Worm (Caenorhabditis elegans) whole organism, late embryonic: Measurements from ENCODE around the gene nspg-12.

ENCODE experiments used
- Y22D7AL.16 ChIP-seq: sonication (generic microtip); optimal IDR thresholded peaks from 2 replicates; lab custom pipeline; 2016; ENCODE audit warnings: missing genetic modification characterization, missing compliant biosample characterization
- ama-1 ChIP-seq: fragments of 150-350 bp; optimal IDR thresholded peaks from 2 replicates; lab custom pipeline; 2014
- ceh-14 ChIP-seq: sonication (generic microtip); optimal IDR thresholded peaks from 2 replicates; lab custom pipeline; 2016; ENCODE audit warnings: missing genotype, missing genetic modification characterization, missing compliant biosample characterization
- ceh-24 ChIP-seq: sonication (generic microtip); optimal IDR thresholded peaks from 2 replicates; lab custom pipeline; 2016; ENCODE audit warnings: mild to moderate bottlenecking, missing genetic modification characterization, missing compliant biosample characterization
- ceh-30 ChIP-seq: fragments of 150-350 bp; optimal IDR thresholded peaks from 2 replicates; lab custom pipeline; 2014; ENCODE audit warnings: missing biosample characterization, missing genetic modification characterization
- ceh-31 ChIP-seq: sonication (generic microtip); optimal IDR thresholded peaks from 2 replicates; lab custom pipeline; 2016; ENCODE audit warnings: missing genetic modification characterization, missing compliant biosample characterization
- ceh-34 ChIP-seq: sonication (generic microtip); optimal IDR thresholded peaks from 2 replicates; lab custom pipeline; 2016; ENCODE audit warnings: mild to moderate bottlenecking, missing genetic modification characterization, missing compliant biosample characterization
- ceh-48 ChIP-seq: sonication (generic microtip); optimal IDR thresholded peaks from 2 replicates; lab custom pipeline; 2016; ENCODE audit warnings: missing genetic modification characterization, inconsistent platforms, missing compliant biosample characterization
- ceh-9 ChIP-seq: sonication (generic microtip); optimal IDR thresholded peaks from 2 replicates; lab custom pipeline; 2016; ENCODE audit warnings: mild to moderate bottlenecking, missing genetic modification characterization, inconsistent platforms, missing compliant biosample characterization
- dve-1 ChIP-seq: sonication (generic microtip); optimal IDR thresholded peaks from 2 replicates; lab custom pipeline; 2017; ENCODE audit warnings: antibody characterized with exemption, mild to moderate bottlenecking, missing genetic modification characterization, missing compliant biosample characterization
- elt-2 ChIP-seq: sonication (generic microtip); optimal IDR thresholded peaks from 2 replicates; lab custom pipeline; 2016; ENCODE audit warnings: missing genetic modification reagents, missing genetic modification characterization, missing compliant biosample characterization
- elt-4 ChIP-seq: sonication (generic microtip); optimal IDR thresholded peaks from 2 replicates; lab custom pipeline; 2016; ENCODE audit warnings: missing genetic modification characterization, missing compliant biosample characterization
- fax-1 ChIP-seq: sonication (generic microtip); optimal IDR thresholded peaks from 2 replicates; lab custom pipeline; 2016; ENCODE audit warnings: missing genotype, missing genetic modification characterization, missing compliant biosample characterization
- fkh-6 ChIP-seq: sonication (generic microtip); optimal IDR thresholded peaks from 2 replicates; lab custom pipeline; 2016; ENCODE audit warnings: missing genetic modification characterization, missing compliant biosample characterization
- hlh-15 ChIP-seq: sonication (generic microtip); optimal IDR thresholded peaks from 2 replicates; lab custom pipeline; 2016; ENCODE audit warnings: missing genetic modification characterization, missing compliant biosample characterization
- hlh-8 ChIP-seq: sonication (generic microtip); optimal IDR thresholded peaks from 2 replicates; lab custom pipeline; 2016; ENCODE audit warnings: missing genotype, missing genetic modification characterization, missing compliant biosample characterization
- lim-6 ChIP-seq: sonication (generic microtip); optimal IDR thresholded peaks from 2 replicates; lab custom pipeline; 2016; ENCODE audit warnings: missing genetic modification characterization, missing compliant biosample characterization
- lin-11 ChIP-seq: fragments of 200-800 bp; sonication (Bioruptor generic); optimal IDR thresholded peaks from 2 replicates; lab custom pipeline; 2018; ENCODE audit warnings: mild to moderate bottlenecking, missing genetic modification characterization, missing compliant biosample characterization
- nfya-1 ChIP-seq: sonication (generic microtip); optimal IDR thresholded peaks from 2 replicates; lab custom pipeline; 2017; ENCODE audit warnings: missing genetic modification characterization, mild to moderate bottlenecking, missing compliant biosample characterization, antibody characterized with exemption, moderate library complexity
- nhr-11 ChIP-seq: fragments of 150-350 bp; optimal IDR thresholded peaks from 2 replicates; lab custom pipeline; 2014; ENCODE audit warnings: missing biosample characterization, missing genetic modification characterization
- nhr-232 ChIP-seq: sonication (generic microtip); optimal IDR thresholded peaks from 2 replicates; lab custom pipeline; 2016; ENCODE audit warnings: missing genetic modification characterization, missing compliant biosample characterization
- pax-1 ChIP-seq: fragments of 150-350 bp; optimal IDR thresholded peaks from 2 replicates; lab custom pipeline; 2014; ENCODE audit warnings: missing biosample characterization, missing genetic modification characterization
- pha-4 ChIP-seq: fragments of 150-350 bp; optimal IDR thresholded peaks from 2 replicates; lab custom pipeline; 2018; ENCODE audit warnings: missing biosample characterization, missing genetic modification reagents, missing genetic modification characterization
- pros-1 ChIP-seq: fragments of 150-350 bp; optimal IDR thresholded peaks from 2 replicates; lab custom pipeline; 2014; ENCODE audit warnings: missing biosample characterization, missing genetic modification reagents, missing genetic modification characterization
- ref-2 ChIP-seq: sonication (generic microtip); optimal IDR thresholded peaks from 2 replicates; lab custom pipeline; 2016; ENCODE audit warnings: missing genetic modification characterization, missing compliant biosample characterization
- rnt-1 ChIP-seq: sonication (generic microtip); optimal IDR thresholded peaks from 2 replicates; lab custom pipeline; 2016; ENCODE audit warnings: missing genetic modification characterization, missing compliant biosample characterization
- sdc-2 ChIP-seq: sonication (generic microtip); optimal IDR thresholded peaks from 2 replicates; lab custom pipeline; 2016; ENCODE audit warnings: missing genotype, missing genetic modification characterization, missing compliant biosample characterization
- sox-2 ChIP-seq: fragments of 200-800 bp; sonication (Bioruptor generic); IDR thresholded peaks from 2 replicates; pipeline ENCODE4 v1.3.6; 2022; ENCODE audit warnings: missing genetic modification reagents, missing genetic modification characterization, missing compliant biosample characterization
- tbx-2 ChIP-seq: sonication (generic microtip); optimal IDR thresholded peaks from 2 replicates; lab custom pipeline; 2016; ENCODE audit warnings: missing genetic modification characterization, missing compliant biosample characterization
- tbx-7 ChIP-seq: sonication (generic microtip); optimal IDR thresholded peaks from 2 replicates; lab custom pipeline; 2016; ENCODE audit warnings: missing genotype, missing genetic modification characterization, missing compliant biosample characterization
- ttx-3 ChIP-seq: sonication (generic microtip); optimal IDR thresholded peaks from 2 replicates; lab custom pipeline; 2016; ENCODE audit warnings: missing genetic modification reagents, missing genetic modification characterization, missing compliant biosample characterization
- unc-3 ChIP-seq, 2 experiments: fragments of 200-800 bp in 1 of 2; sonication (Bioruptor generic) in 1 of 2; sonication (generic microtip) in 1 of 2; conservative IDR thresholded peaks in 1 of 2; optimal IDR thresholded peaks in 1 of 2; 2 replicates each; pipeline versions ENCODE4 v1.3.6 to Lab custom; 2016 to 2022; ENCODE audit warnings: missing compliant biosample characterization in 2 of 2, missing genetic modification characterization in 2 of 2, missing genetic modification reagents in 1 of 2
- unc-42 ChIP-seq: sonication (generic microtip); optimal IDR thresholded peaks from 2 replicates; lab custom pipeline; 2016; ENCODE audit warnings: missing genotype, missing genetic modification characterization, missing compliant biosample characterization
- unc-55 ChIP-seq: sonication (generic microtip); optimal IDR thresholded peaks from 2 replicates; lab custom pipeline; 2017; ENCODE audit warnings: missing biosample characterization, missing genetic modification reagents, missing genetic modification characterization
- ztf-16 ChIP-seq: sonication (generic microtip); optimal IDR thresholded peaks from 2 replicates; lab custom pipeline; 2017; ENCODE audit warnings: missing genetic modification characterization, missing compliant biosample characterization

nspg-12 gene

DNA sequence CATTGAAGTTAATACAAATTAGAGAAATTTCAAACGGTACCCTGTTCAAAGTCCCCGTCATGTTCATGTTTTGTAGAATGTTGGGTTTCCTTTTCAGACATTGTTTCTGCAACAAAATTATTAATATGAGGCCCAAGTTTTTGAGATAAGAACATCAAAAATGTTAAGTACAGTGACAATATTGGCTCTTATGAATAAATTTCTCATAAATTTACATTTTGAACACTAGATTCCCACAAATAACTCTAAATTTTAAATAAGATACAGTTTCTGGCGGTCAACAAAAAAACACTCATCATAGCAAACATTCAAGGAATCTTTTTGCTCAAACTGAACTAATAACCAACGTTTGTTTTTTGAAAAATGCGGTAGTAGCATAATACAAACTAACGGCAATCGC lies 30.8 kb upstream of the nspg-12 start, which contains the start of gene H28G03.3:
Gene H28G03.3, minus strand, starts transcription at position 101 of the 400 bp plus-strand sequence.
- no peak for TF ChIP-seq ceh-24
- no peak for TF ChIP-seq nhr-232 (tag; lab: Kevin White, UChicago)
- TF ChIP-seq ceh-48, result no peak
- no peak for TF ChIP-seq ceh-9 (tag; lab: Kevin White, UChicago)
- no peak for TF ChIP-seq elt-4 (tag; lab: Kevin White, UChicago)
- TF ChIP-seq nfya-1 (tag; lab: Kevin White, UChicago), result no peak
- TF ChIP-seq ref-2, result no peak

DNA sequence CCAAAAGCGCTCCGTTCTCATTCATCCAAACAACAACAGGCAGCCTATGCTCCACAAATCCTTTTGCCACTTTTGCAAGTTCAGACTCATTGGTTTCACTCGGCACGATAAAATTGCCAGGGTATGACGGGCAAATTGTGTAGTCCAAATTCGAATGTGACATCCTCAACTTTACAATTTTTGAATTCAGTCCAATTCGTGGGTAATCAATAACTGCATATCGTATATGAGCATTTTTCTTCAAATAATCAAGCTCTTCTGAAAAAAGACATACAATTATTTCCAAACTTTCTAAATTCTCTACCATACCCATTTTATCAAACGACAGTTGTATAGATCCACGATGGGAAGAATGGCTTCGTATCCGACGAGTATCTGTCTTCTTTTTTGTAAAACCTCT lies 18.9 kb upstream of the nspg-12 start:
- TF ChIP-seq tbx-7 (tag; lab: Kevin White, UChicago), result no peak
- no peak for TF ChIP-seq unc-3 (GFP tag; conservative IDR thresholded peaks at IDR 0.05; lab: Robert Waterston, UW)
- no peak for TF ChIP-seq unc-3 (tag; optimal IDR thresholded peaks at IDR 0.05; lab: Kevin White, UChicago)
- TF ChIP-seq pros-1 (tag; lab: Kevin White, UChicago), result no peak
- no peak for TF ChIP-seq ceh-30 (tag; lab: Kevin White, UChicago)
- no peak for TF ChIP-seq ceh-48
- no peak for TF ChIP-seq hlh-8 (tag; lab: Kevin White, UChicago)
- no peak for TF ChIP-seq ceh-9 (tag; lab: Kevin White, UChicago)
- TF ChIP-seq fax-1, result no peak
- no peak for TF ChIP-seq pha-4 (tag; lab: Kevin White, UChicago)
- TF ChIP-seq, all 69 proteins: peak for 0

DNA sequence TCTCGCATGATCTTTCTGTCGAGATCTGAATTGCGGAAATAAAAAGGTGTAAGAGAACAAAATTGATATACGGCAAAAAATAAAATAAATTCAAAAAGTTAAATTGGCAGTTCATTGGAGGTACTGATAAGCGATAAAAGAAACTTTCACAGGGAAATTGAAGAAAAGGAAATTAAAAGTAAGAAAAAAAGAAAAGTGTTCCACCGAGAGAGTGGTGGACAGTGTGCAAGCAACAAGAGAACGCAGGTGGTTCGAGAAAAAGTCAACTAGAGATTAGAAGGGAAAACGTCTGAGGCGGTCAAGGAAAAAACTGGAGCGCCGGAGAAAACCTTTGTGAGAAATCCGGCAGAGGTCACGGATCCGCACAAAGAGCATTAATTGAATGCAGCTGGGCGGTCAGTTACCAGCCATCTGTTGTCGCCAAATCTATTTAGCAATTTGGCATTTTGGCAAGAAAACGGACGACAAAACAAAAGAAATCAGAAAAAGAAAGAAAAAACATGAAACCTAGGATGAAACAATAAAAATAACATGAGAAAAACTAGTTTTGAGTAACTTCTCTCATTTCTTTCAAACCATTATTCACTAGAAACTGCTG lies 13.6 kb upstream of the nspg-12 start, which contains the start of gene mtm-5:
Gene mtm-5, minus strand, starts transcription at position 27 of the 598 bp plus-strand sequence.
- peak; percentile 1; the same call in 1 of the 2 replicates for TF ChIP-seq sox-2
- TF ChIP-seq lin-11 (tag; lab: Kevin White, UChicago), result no peak
- peak; percentile 33 for TF ChIP-seq unc-42 (tag; lab: Kevin White, UChicago)

DNA sequence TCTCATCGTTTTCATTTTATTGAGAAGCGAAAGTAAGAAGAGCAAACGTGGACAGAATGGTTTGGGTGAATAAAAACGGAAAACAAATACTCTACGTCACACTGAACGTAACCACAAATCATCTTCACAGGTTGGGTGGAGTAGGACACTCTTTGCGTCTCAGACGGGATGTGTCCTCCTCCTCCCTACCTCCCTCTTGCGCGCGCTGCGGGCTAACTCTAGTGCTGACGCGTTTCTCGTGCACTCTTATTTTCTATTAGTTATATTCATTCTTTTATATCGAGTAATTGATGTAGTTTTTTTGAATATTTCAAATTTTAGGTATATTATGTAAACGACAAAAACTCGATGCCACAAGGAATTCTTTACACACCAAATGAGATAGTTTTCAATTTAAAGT lies 13.1 kb upstream of the nspg-12 start, which contains the start of gene Y34B4A.7:
Gene Y34B4A.7, plus strand, starts transcription at position 297 of the 400 bp plus-strand sequence.
- TF ChIP-seq ztf-16 (tag; lab: Kevin White, UChicago) (no peak), elt-2 (tag; lab: Kevin White, UChicago) (peak; percentile 52), Y22D7AL.16 (no peak), sdc-2 (tag; lab: Kevin White, UChicago) (peak; percentile 37), ceh-24 (no peak), ttx-3 (tag; lab: Kevin White, UChicago) (peak; percentile 18), unc-42 (tag; lab: Kevin White, UChicago) (peak; percentile 32), ama-1 (lab: Kevin White, UChicago) (no peak), hlh-15 (tag; lab: Kevin White, UChicago) (no peak), nfya-1 (tag; lab: Kevin White, UChicago) (peak; percentile 53), unc-55 (GFP tag; lab: Kevin White, UChicago) (peak; percentile 60), rnt-1 (tag; lab: Kevin White, UChicago) (peak; percentile 39), dve-1 (no peak), pax-1 (no peak), fkh-6 (tag; lab: Kevin White, UChicago) (no peak), nhr-11 (no peak), lim-6 (tag; lab: Kevin White, UChicago) (no peak), fax-1 (no peak), lin-11 (tag; lab: Kevin White, UChicago) (no peak), hlh-8 (tag; lab: Kevin White, UChicago) (no peak), nhr-232 (tag; lab: Kevin White, UChicago) (no peak), tbx-2 (tag; lab: Kevin White, UChicago) (peak; percentile 39), ceh-31 (tag; lab: Kevin White, UChicago) (peak; percentile 3), ref-2 (peak; percentile 6), ceh-30 (tag; lab: Kevin White, UChicago) (no peak), ceh-34 (tag; lab: Kevin White, UChicago) (peak; percentile 23), ceh-14 (tag; lab: Kevin White, UChicago) (no peak)
- TF ChIP-seq, all 69 proteins: peak for 11
